Worm (Caenorhabditis elegans): ENCODE results near the gene scrm-3.

scrm-3 gene

DNA sequence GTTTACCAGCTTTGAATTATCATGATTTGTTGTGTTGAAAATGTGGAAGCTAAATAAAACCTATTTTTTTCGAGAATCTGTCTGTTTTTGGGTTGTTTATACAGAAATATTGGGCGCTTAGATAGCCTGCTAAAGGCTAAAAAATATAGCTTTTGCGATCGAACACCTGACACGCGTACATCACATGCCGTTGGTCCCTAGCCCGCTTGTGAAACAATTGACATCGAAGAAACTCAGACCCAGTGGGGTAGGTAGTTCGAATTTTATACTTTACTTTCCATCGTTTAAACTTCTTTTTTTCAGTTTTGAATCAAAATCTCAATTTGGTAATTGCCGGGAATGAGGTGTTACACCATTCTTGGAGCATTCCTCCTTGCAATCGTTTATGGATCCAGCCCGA lies 18.0 kb downstream of the scrm-3 start, which contains the start of gene C17B7.4:
Gene C17B7.4, plus strand, starts transcription at position 301 of the 400 bp plus-strand sequence.
- TF ChIP-seq odd-2 (tag; optimal IDR thresholded peaks at IDR 0.05): no peak

DNA sequence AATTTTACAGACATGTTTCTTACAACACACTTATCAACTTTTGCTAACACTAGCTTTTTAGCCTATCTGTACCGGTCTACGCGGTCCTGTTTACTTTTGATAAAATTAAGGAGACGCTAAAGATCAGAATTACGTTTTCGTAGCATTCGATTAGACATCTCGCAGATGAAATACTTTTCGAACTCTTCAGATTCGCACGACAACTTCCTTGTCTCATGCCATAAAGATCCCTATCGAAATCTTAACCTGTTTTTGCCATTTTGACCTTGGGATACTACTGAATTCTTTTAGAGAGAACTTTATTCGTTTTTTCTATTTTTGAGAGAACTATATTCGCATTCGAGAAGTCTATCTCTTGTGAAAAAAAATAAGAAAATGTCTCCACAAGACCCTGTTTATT lies 23.7 kb downstream of the scrm-3 start, which contains the start of gene C17B7.5:
Gene C17B7.5, plus strand, starts transcription at position 301 of the 400 bp plus-strand sequence.
- TF ChIP-seq npax-4 (tag; optimal IDR thresholded peaks at IDR 0.05): no peak
- TF ChIP-seq ceh-2 (tag; optimal IDR thresholded peaks at IDR 0.05): no peak
- TF ChIP-seq lim-6 (tag; optimal IDR thresholded peaks at IDR 0.05): no peak
- TF ChIP-seq hlh-13 (GFP tag; optimal IDR thresholded peaks at IDR 0.05): no peak
- no peak for TF ChIP-seq sox-4 (tag; optimal IDR thresholded peaks at IDR 0.05)
- no peak for TF ChIP-seq tbx-7 (tag; optimal IDR thresholded peaks at IDR 0.05)
- no peak for TF ChIP-seq hlh-8 (tag; optimal IDR thresholded peaks at IDR 0.05)
- TF ChIP-seq ceh-48 (tag; optimal IDR thresholded peaks at IDR 0.05): no peak
- TF ChIP-seq unc-42 (tag; optimal IDR thresholded peaks at IDR 0.05): no peak
- TF ChIP-seq ceh-45 (GFP tag; IDR thresholded peaks at IDR 0.05): no peak
- TF ChIP-seq fax-1 (tag; optimal IDR thresholded peaks at IDR 0.05): no peak
- no peak for TF ChIP-seq elt-2 (tag; optimal IDR thresholded peaks at IDR 0.05)

DNA sequence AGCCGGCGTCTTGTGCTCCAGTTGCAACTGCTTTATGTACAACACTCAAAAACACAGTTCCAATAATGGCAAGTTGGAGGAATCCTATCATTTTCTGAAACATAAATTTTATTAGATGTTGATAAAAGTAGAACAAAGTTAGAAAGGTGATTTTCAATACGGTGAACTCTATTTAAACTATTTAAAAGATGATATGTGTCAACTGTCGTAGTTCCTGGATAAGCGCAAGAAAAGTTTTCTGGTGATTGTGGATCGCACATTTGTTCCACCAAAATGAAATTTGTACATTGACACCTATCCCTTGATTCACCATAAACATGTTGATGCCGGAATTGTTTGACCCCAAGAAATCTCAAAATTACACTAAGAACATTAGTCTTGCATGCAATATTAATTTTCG lies 25.0 kb downstream of the scrm-3 start, which contains the start of gene C17B7.9:
Gene C17B7.9, minus strand, starts transcription at position 101 of the 400 bp plus-strand sequence.
- TF ChIP-seq ceh-14 (tag; optimal IDR thresholded peaks at IDR 0.05) (no peak), eyg-1 (tag; optimal IDR thresholded peaks at IDR 0.05) (no peak), ztf-16 (tag; optimal IDR thresholded peaks at IDR 0.05) (no peak), ceh-18 (tag; optimal IDR thresholded peaks at IDR 0.05) (no peak), ceh-45 (GFP tag; IDR thresholded peaks at IDR 0.05) (no peak), ceh-6 (GFP tag; optimal IDR thresholded peaks at IDR 0.05) (no peak), ama-1 (optimal IDR thresholded peaks at IDR 0.05) (no peak), unc-3 (GFP tag; conservative IDR thresholded peaks at IDR 0.05) (no peak), unc-3 (tag; optimal IDR thresholded peaks at IDR 0.05) (no peak), ceh-9 (tag; optimal IDR thresholded peaks at IDR 0.05) (no peak), C08G9.2 (tag; optimal IDR thresholded peaks at IDR 0.05) (no peak), gmeb-2 (tag; optimal IDR thresholded peaks at IDR 0.05) (no peak), unc-42 (tag; optimal IDR thresholded peaks at IDR 0.05) (no peak), ceh-31 (tag; optimal IDR thresholded peaks at IDR 0.05) (no peak)

DNA sequence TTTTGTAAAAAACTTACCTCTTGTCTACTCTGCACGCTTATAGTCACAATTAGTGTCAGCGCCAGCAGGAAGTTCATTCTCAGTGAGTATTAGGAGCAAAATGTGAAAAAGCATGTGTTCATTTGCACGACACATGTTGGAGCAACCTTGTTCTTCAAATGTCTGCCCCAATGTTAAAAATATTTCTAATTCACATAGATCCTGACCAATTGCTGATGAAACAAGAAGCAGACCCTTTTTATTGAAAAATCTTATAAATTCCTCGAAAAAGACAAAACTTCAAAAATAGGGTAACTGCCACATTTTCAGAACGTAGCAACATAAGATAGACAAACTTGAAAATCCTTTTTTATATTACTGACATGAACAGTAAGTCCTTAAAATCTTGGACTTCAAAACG lies 32.8 kb downstream of the scrm-3 start, which contains the start of gene C17B7.8:
Gene C17B7.8, minus strand, starts transcription at position 101 of the 400 bp plus-strand sequence.
- TF ChIP-seq nhr-11 (tag; optimal IDR thresholded peaks at IDR 0.05): no peak
- TF ChIP-seq mec-3 (tag; optimal IDR thresholded peaks at IDR 0.05; ENCODE audit: borderline replicate concordance): no peak
- TF ChIP-seq ceh-14 (tag; optimal IDR thresholded peaks at IDR 0.05): no peak
- TF ChIP-seq Y22D7AL.16 (tag; optimal IDR thresholded peaks at IDR 0.05): no peak
- TF ChIP-seq pqm-1 (tag; optimal IDR thresholded peaks at IDR 0.05): no peak
- no peak for TF ChIP-seq ttx-3 (tag; optimal IDR thresholded peaks at IDR 0.05)
- TF ChIP-seq unc-86 (tag; optimal IDR thresholded peaks at IDR 0.05): no peak
- TF ChIP-seq gmeb-2 (tag; optimal IDR thresholded peaks at IDR 0.05): no peak
- TF ChIP-seq ama-1 (optimal IDR thresholded peaks at IDR 0.05): no peak
- no peak for TF ChIP-seq sdc-2 (tag; optimal IDR thresholded peaks at IDR 0.05)
- TF ChIP-seq rnt-1 (tag; optimal IDR thresholded peaks at IDR 0.05): no peak
- TF ChIP-seq ceh-22 (tag; optimal IDR thresholded peaks at IDR 0.05): no peak
- TF ChIP-seq syd-9 (tag; optimal IDR thresholded peaks at IDR 0.05): no peak
- TF ChIP-seq T23F11.4 (GFP tag; optimal IDR thresholded peaks at IDR 0.05): no peak
- no peak for TF ChIP-seq elt-4 (tag; optimal IDR thresholded peaks at IDR 0.05)
- TF ChIP-seq K02D7.2 (tag; optimal IDR thresholded peaks at IDR 0.05): no peak

Measured in whole organism, late embryonic.